Worm (Caenorhabditis elegans) whole organism, early embryonic: ENCODE data around the gene figl-1.

Experiments
- B0310.2 ChIP-seq: sonication (generic microtip); optimal IDR thresholded peaks from 2 replicates; lab custom pipeline; 2016; ENCODE audit warnings: mild to moderate bottlenecking, missing genetic modification characterization, missing compliant biosample characterization
- F13C5.2 ChIP-seq: sonication (generic microtip); optimal IDR thresholded peaks from 2 replicates; lab custom pipeline; 2017; ENCODE audit warnings: mild to moderate bottlenecking, missing genetic modification characterization, inconsistent platforms, missing compliant biosample characterization
- aly-1 ChIP-seq: sonication (generic microtip); optimal IDR thresholded peaks from 2 replicates; lab custom pipeline; 2016; ENCODE audit warnings: missing genetic modification characterization, missing compliant biosample characterization
- ama-1 ChIP-seq: fragments of 150-350 bp; optimal IDR thresholded peaks from 2 replicates; lab custom pipeline; 2014
- ceh-13 ChIP-seq: fragments of 200-800 bp; sonication (Bioruptor generic); optimal IDR thresholded peaks from 2 replicates; lab custom pipeline; 2018; ENCODE audit warnings: mild to moderate bottlenecking, missing genetic modification characterization, missing compliant biosample characterization
- ceh-36 ChIP-seq: sonication (generic microtip); optimal IDR thresholded peaks from 2 replicates; lab custom pipeline; 2016; ENCODE audit warnings: missing genetic modification characterization, inconsistent platforms, missing compliant biosample characterization
- ets-7 ChIP-seq: sonication (generic microtip); optimal IDR thresholded peaks from 2 replicates; lab custom pipeline; 2016; ENCODE audit warnings: missing genotype, missing genetic modification characterization, missing compliant biosample characterization
- flt-1 ChIP-seq: fragments of 200-800 bp; sonication (Bioruptor generic); IDR thresholded peaks from 2 replicates; pipeline ENCODE4 v1.3.6; 2022; ENCODE audit warnings: missing genetic modification characterization, missing compliant biosample characterization
- hmbx-1 ChIP-seq: sonication (generic microtip); optimal IDR thresholded peaks from 2 replicates; lab custom pipeline; 2016; ENCODE audit warnings: mild to moderate bottlenecking, missing genetic modification characterization, missing compliant biosample characterization
- hmg-4 ChIP-seq: fragments of 200-800 bp; sonication (Bioruptor generic); optimal IDR thresholded peaks from 2 replicates; lab custom pipeline; 2018; ENCODE audit warnings: mild to moderate bottlenecking, missing genetic modification characterization, missing compliant biosample characterization
- hnd-1 ChIP-seq: sonication (generic microtip); optimal IDR thresholded peaks from 2 replicates; lab custom pipeline; 2016; ENCODE audit warnings: missing genetic modification characterization, missing compliant biosample characterization
- pes-1 ChIP-seq: fragments of 200-800 bp; sonication (Bioruptor generic); IDR thresholded peaks from 2 replicates; pipeline ENCODE4 v1.3.6; 2022; ENCODE audit warnings: missing genetic modification reagents, missing genetic modification characterization, missing compliant biosample characterization
- scrt-1 ChIP-seq: fragments of 200-800 bp; sonication (Bioruptor generic); IDR thresholded peaks from 2 replicates; pipeline ENCODE4 v1.3.6; 2022; ENCODE audit warnings: missing genetic modification characterization, missing compliant biosample characterization
- sea-1 ChIP-seq: fragments of 200-800 bp; sonication (Bioruptor generic); conservative IDR thresholded peaks from 2 replicates; pipeline ENCODE4 v1.3.6; 2022; ENCODE audit warnings: missing genetic modification characterization, missing compliant biosample characterization
- tbx-11 ChIP-seq: fragments of 200-800 bp; sonication (Bioruptor generic); IDR thresholded peaks from 2 replicates; pipeline ENCODE4 v1.3.6; 2022; ENCODE audit warnings: missing genetic modification characterization, missing compliant biosample characterization
- tbx-37 ChIP-seq: fragments of 200-800 bp; sonication (Bioruptor generic); conservative IDR thresholded peaks from 2 replicates; pipeline ENCODE4 v1.3.6; 2022; ENCODE audit warnings: missing genetic modification reagents, missing genetic modification characterization, missing compliant biosample characterization
- tra-4 ChIP-seq: sonication (generic microtip); optimal IDR thresholded peaks from 2 replicates; lab custom pipeline; 2017; ENCODE audit warnings: missing genetic modification characterization, missing compliant biosample characterization

The figl-1 gene

DNA sequence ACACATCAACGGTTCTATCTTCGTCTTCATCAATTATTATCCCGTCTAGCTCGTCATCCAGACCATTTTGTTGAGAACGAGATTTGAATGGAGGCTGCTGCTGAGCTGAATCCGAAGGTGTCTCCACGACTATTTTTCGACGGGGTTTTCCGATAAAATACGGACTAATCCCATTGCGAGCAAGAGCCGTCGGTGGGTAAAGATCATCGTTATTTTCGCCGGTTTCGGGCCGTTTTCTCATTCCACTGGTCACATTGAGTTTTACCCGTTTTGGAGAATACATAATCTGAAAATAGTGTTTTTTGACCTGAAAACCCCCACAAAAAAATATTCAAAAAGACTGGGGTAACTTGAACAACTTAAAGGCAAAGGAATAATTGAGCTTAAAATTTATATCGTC is at the start of gene figl-1:
TSS of gene figl-1 (minus strand) at position 286 of the 400 bp plus-strand sequence.
- TF ChIP-seq scrt-1 (GFP tag; lab: Robert Waterston, UW) (no peak), ceh-13 (GFP tag; lab: Kevin White, UChicago) (no peak), sea-1 (no peak), aly-1 (no peak), tra-4 (tag; lab: Kevin White, UChicago) (no peak), tbx-11 (no peak), ets-7 (tag; lab: Kevin White, UChicago) (no peak), ama-1 (lab: Kevin White, UChicago) (no peak), hmg-4 (GFP tag; lab: Kevin White, UChicago) (no peak), F13C5.2 (tag; lab: Kevin White, UChicago) (no peak)

DNA sequence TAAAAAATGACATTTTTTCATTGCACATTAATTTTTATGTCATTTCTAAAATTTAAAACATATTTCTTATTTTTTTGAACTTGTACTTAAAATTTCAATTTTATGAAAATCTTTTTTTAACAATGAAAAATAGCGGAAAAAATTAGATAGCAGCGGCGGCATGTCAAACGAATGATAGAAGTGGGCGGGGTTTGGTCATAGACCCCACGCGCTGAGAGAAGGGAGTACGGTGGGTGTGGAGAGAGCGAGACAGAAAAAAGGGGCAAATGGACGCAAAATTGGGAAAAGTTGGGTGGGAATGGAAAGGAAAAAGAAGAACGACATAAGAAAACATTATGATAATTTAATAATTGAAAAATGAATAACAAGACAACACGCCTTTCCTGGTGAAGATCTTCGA is 42.1 kb upstream of the figl-1 start:
- TF ChIP-seq ama-1 (lab: Kevin White, UChicago) (no peak), scrt-1 (GFP tag; lab: Robert Waterston, UW) (no peak), F13C5.2 (tag; lab: Kevin White, UChicago) (no peak), ets-7 (tag; lab: Kevin White, UChicago) (no peak), hnd-1 (tag; lab: Kevin White, UChicago) (no peak), tra-4 (tag; lab: Kevin White, UChicago) (no peak), B0310.2 (no peak), hmbx-1 (tag; lab: Kevin White, UChicago) (no peak), flt-1 (no peak), aly-1 (no peak), hmg-4 (GFP tag; lab: Kevin White, UChicago) (no peak), pes-1 (GFP tag; lab: Robert Waterston, UW) (no peak), tbx-37 (GFP tag; lab: Robert Waterston, UW) (no peak), tbx-11 (no peak), sea-1 (no peak), ceh-36 (tag; lab: Kevin White, UChicago) (no peak), ceh-13 (GFP tag; lab: Kevin White, UChicago) (no peak)

DNA sequence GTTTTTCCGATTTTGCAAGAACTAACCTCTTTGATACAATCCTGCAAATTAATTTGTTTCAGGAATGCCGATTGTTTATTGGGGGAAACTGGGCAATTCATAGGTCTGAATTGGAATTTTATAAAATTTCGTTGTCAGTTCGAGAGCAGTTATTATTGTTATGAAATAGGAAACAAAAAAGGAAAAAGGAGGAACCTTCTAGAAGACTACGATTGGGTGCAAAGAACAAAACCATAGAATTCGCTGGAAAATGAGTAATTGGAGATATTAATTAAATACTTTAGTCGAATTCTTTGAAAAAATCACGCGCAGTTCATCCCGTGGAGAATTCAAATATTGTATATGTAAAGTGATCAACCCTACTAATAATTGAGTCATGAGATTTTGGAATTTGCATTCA is 41.6 kb upstream of the figl-1 start, which contains the start of gene F13A2.9:
TSS of gene F13A2.9 (minus strand) at position 101 of the 400 bp plus-strand sequence.
- TF ChIP-seq F13C5.2 (tag; lab: Kevin White, UChicago) = no peak
- no peak for TF ChIP-seq hmbx-1 (tag; lab: Kevin White, UChicago)
- TF ChIP-seq ceh-36 (tag; lab: Kevin White, UChicago) = no peak
- TF ChIP-seq B0310.2 = no peak
- no peak for TF ChIP-seq ets-7 (tag; lab: Kevin White, UChicago)
- TF ChIP-seq tra-4 (tag; lab: Kevin White, UChicago) = no peak
- no peak for TF ChIP-seq tbx-37 (GFP tag; lab: Robert Waterston, UW)
- no peak for TF ChIP-seq tbx-11

DNA sequence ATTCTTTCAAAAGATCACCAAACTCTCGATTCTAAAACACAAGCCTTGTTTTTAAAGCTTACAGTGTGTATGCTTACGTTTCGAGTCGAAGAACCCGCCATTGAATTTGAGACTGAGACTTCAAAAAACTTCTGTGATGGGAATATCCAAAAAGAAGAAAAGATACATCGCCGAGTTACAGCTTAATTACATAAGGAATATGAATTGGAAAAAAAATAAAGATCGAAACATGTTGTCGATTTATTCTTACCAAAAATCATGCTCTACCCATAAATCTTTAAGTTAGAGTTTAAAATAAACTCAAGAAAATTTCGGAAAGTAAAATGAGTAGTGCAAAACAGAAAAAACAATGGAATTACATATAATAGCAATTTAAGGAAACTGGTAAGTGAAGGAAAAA is 40.4 kb upstream of the figl-1 start, which contains the start of gene F13A2.10:
TSS of gene F13A2.10 (minus strand) at position 101 of the 400 bp plus-strand sequence.
- TF ChIP-seq scrt-1 (GFP tag; lab: Robert Waterston, UW) (no peak), flt-1 (no peak), sea-1 (no peak), hnd-1 (tag; lab: Kevin White, UChicago) (no peak), tbx-11 (no peak), B0310.2 (no peak), tra-4 (tag; lab: Kevin White, UChicago) (no peak)

DNA sequence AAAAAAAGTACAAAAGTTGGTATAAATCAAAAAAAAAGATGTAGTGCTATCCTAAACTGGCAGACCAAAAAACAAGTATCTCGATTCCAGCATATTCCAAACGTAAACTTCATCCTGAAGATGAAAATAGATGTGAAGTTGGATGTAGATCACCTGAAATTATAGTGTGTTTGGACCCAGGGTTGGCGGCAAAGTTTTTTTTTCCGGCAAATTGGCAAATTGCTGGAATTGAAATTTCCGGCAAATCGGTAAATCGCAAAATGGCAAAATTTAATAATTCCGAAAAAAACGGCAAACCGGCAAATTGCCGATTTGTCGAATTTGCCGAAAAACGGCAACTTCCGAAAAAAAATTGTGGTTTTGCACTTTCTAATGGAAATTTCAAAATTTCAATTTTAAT is 38.7 kb upstream of the figl-1 start, which contains the start of gene F13A2.2:
TSS of gene F13A2.2 (minus strand) at position 101 of the 400 bp plus-strand sequence.
- TF ChIP-seq hmbx-1 (tag; lab: Kevin White, UChicago) (no peak), F13C5.2 (tag; lab: Kevin White, UChicago) (no peak), B0310.2 (no peak), flt-1 (no peak), scrt-1 (GFP tag; lab: Robert Waterston, UW) (no peak), sea-1 (no peak)

DNA sequence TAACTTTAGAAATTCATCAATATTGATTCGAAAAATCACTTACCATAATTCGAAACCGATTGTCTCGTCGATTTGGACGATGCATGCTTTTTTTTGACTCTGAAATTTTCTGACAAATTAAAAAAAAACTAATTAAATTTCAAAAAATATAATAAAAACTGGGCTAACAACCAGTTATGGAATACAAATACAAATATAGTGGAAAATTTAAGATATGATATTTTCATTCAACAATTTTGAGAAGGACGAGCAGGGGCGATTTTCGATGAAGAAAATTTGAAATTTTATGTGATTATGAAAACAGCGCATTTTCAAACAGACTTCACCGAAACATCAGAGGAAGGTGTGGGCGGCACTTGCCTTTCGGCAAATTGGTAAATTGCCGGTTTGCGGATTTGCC is 36.5 kb upstream of the figl-1 start, which contains the start of gene F13A2.1:
TSS of gene F13A2.1 (minus strand) at position 101 of the 400 bp plus-strand sequence.
- TF ChIP-seq hmbx-1 (tag; lab: Kevin White, UChicago) (no peak), ama-1 (lab: Kevin White, UChicago) (no peak)

DNA sequence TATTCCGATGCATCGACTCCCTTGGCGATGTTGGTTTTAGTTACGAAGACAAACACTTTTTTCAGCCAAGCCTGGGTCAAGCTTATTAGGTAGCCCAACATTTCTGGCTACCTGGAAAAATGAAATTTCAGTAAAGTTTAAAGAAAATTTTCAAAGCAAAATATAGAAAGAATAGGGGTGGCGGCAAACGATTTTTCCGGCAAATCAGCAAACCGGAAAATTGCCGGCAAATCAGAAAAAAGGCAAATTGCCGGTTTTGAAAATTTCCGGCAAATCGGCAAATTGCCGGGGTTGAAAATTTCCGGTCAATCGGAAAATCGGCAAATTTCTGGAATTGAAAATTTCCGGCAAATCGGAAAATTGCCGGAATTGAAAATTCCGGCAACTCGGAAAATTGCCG is 31.8 kb upstream of the figl-1 start, which contains the start of gene F32D1.8:
TSS of gene F32D1.8 (minus strand) at position 101 of the 400 bp plus-strand sequence.
- TF ChIP-seq hmbx-1 (tag; lab: Kevin White, UChicago) = no peak
- no peak for TF ChIP-seq tbx-11
- no peak for TF ChIP-seq tra-4 (tag; lab: Kevin White, UChicago)
- no peak for TF ChIP-seq hnd-1 (tag; lab: Kevin White, UChicago)
- no peak for TF ChIP-seq aly-1
- no peak for TF ChIP-seq sea-1
- no peak for TF ChIP-seq ceh-13 (GFP tag; lab: Kevin White, UChicago)
- TF ChIP-seq hmg-4 (GFP tag; lab: Kevin White, UChicago) = no peak
- no peak for TF ChIP-seq pes-1 (GFP tag; lab: Robert Waterston, UW)
- no peak for TF ChIP-seq ets-7 (tag; lab: Kevin White, UChicago)
- TF ChIP-seq scrt-1 (GFP tag; lab: Robert Waterston, UW) = no peak
- TF ChIP-seq ama-1 (lab: Kevin White, UChicago) = no peak
- no peak for TF ChIP-seq B0310.2
- TF ChIP-seq flt-1 = no peak

DNA sequence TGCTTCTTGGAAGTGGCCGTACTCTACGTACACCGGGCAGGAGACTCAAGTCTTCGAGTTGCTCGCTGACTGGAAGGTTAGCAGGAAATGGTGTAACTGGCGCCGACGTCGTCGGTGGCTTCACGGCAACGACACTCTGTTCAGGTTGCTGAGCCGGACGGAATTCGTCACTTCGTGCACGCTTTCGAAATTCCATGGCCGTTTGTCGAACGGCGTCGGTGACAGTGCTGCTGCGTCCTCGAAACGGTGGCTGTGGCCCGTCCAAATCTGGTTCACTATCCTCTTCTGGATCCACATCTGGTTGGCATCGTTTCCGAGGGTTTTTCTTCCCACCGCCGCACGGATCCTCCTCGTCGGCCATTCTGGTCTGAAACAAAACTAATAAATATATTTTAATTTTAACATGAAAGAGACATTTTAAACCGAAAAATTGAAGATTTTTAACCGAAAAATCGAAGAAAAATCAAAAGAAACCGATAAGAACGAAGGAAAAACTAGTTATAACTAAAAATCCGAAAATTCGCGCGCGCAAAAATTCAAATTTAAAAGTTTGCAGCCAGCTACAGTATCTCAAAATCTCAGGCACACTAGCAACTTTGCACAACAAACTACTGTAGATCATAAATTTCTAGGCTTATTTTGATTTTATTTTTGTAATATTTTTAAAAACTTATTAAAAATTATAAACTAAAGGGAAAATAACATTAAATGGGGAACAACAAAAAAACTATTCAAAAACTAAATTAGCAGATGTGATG is 30.2 kb upstream of the figl-1 start, which contains the start of gene F32D1.7:
TSS of gene F32D1.7 (minus strand) at position 367 of the 758 bp plus-strand sequence.
- TF ChIP-seq aly-1 (no peak), B0310.2 (no peak), tbx-11 (no peak), ama-1 (lab: Kevin White, UChicago) (no peak), flt-1 (no peak), tbx-37 (GFP tag; lab: Robert Waterston, UW) (no peak), hmg-4 (GFP tag; lab: Kevin White, UChicago) (no peak), ceh-13 (GFP tag; lab: Kevin White, UChicago) (no peak), sea-1 (no peak), pes-1 (GFP tag; lab: Robert Waterston, UW) (no peak), hnd-1 (tag; lab: Kevin White, UChicago) (no peak), scrt-1 (GFP tag; lab: Robert Waterston, UW) (no peak), ceh-36 (tag; lab: Kevin White, UChicago) (no peak)
